Fruit fly (Drosophila melanogaster) whole organism: ENCODE data around the gene Gabat.

Experiments used
- CG8478 ChIP-seq: fragments of >200 bp; optimal IDR thresholded peaks from 2 replicates; lab custom pipeline; 2018; ENCODE audit warnings: inconsistent platforms
- psq ChIP-seq: fragments of >200 bp; optimal IDR thresholded peaks from 2 replicates; lab custom pipeline; 2017

dm6 chr3L:20003235-20003493, 2.7 kb upstream of the Gabat start:
- TF ChIP-seq psq (no peak), CG8478 (lab: Kevin White, UChicago) (no peak)
